Fruit fly (Drosophila melanogaster) whole organism, adult: ENCODE results near the gene Or88a.

ENCODE experiments used
- CG14711 ChIP-seq: fragments of 200-800 bp; sonication (Bioruptor generic); optimal IDR thresholded peaks from 2 replicates; lab custom pipeline; 2018; ENCODE audit warnings: missing biosample characterization, mild to moderate bottlenecking, missing genetic modification characterization, moderate library complexity
- CG7045 ChIP-seq: fragments of 200-800 bp; sonication (Bioruptor generic); optimal IDR thresholded peaks from 2 replicates; lab custom pipeline; 2017; ENCODE audit warnings: missing biosample characterization, mild to moderate bottlenecking, missing genetic modification characterization
- bab1 ChIP-seq: fragments of 200-800 bp; sonication (Bioruptor generic); optimal IDR thresholded peaks from 3 replicates; lab custom pipeline; 2019; ENCODE audit warnings: missing biosample characterization, mild to moderate bottlenecking, missing genetic modification characterization, moderate library complexity
- cnc ChIP-seq, 2 experiments: fragments of >200 bp; optimal IDR thresholded peaks; 2 replicates each; lab custom pipeline; 2017
- ovo ChIP-seq: fragments of 200-800 bp; sonication (Bioruptor generic); optimal IDR thresholded peaks from 2 replicates; lab custom pipeline; 2016; ENCODE audit warnings: missing biosample characterization, missing genetic modification characterization
- pad ChIP-seq: fragments of 200-800 bp; sonication (Bioruptor generic); optimal IDR thresholded peaks from 3 replicates; lab custom pipeline; 2017; ENCODE audit warnings: missing biosample characterization, missing genetic modification characterization, mild to moderate bottlenecking, moderate library complexity, missing genetic modification reagents
- tj ChIP-seq: fragments of 200-800 bp; sonication (Bioruptor generic); optimal IDR thresholded peaks from 3 replicates; lab custom pipeline; 2017; ENCODE audit warnings: missing biosample characterization, mild to moderate bottlenecking, missing genetic modification characterization, moderate library complexity

- TF ChIP-seq cnc (optimal IDR thresholded peaks at IDR 0.05; lab: Kevin White, UChicago) (no peak), CG7045 (GFP tag; lab: Kevin White, UChicago) (no peak), CG14711 (tag; lab: Kevin White, UChicago) (no peak), bab1 (no peak), ovo (GFP tag; lab: Kevin White, UChicago) (no peak), tj (GFP tag; lab: Kevin White, UChicago) (no peak), pad (GFP tag; lab: Kevin White, UChicago) (no peak)
Observed at dm6 chr3R:14095428-14095827, 13.8 kb upstream of the Or88a start.
